Fruit fly (Drosophila melanogaster) whole organism, wandering third instar larva: ENCODE data around the gene Gtpx.

Experiments used
- CG9705 ChIP-seq: fragments of 200-800 bp; sonication (Bioruptor generic); optimal IDR thresholded peaks from 2 replicates; lab custom pipeline; 2018; ENCODE audit warnings: missing biosample characterization, mild to moderate bottlenecking, missing genetic modification characterization
- Dfd ChIP-seq: fragments of >200 bp; optimal IDR thresholded peaks from 2 replicates; lab custom pipeline; 2017; ENCODE audit warnings: missing biosample characterization, missing genetic modification characterization
- HLH106 ChIP-seq: fragments of 200-800 bp; optimal IDR thresholded peaks from 3 replicates; lab custom pipeline; 2019; ENCODE audit warnings: missing biosample characterization, mild to moderate bottlenecking, missing genetic modification characterization, moderate library complexity
- Rel ChIP-seq, 2 experiments: fragments of 200-800 bp; sonication (Bioruptor generic) in 1 of 2; optimal IDR thresholded peaks; 2 replicates in 1 of 2; 3 replicates in 1 of 2; lab custom pipeline; 2016 to 2019; ENCODE audit warnings: mild to moderate bottlenecking in 2 of 2, missing biosample characterization in 2 of 2, missing genetic modification characterization in 2 of 2, moderate library complexity in 1 of 2
- dl ChIP-seq, 2 experiments: fragments of 175-275, 200-275 bp in 1 of 2; fragments of 200-275 bp in 1 of 2; sonication (Bioruptor generic); optimal IDR thresholded peaks; lab custom pipeline; 2018; ENCODE audit warnings: mild to moderate bottlenecking in 2 of 2, missing biosample characterization in 2 of 2, missing genetic modification characterization in 2 of 2, moderate library complexity in 2 of 2; ENCODE audit not compliant: partially characterized antibody in 2 of 2, insufficient read depth in 1 of 2
- dmrt93B ChIP-seq: fragments of 200-800 bp; sonication (Bioruptor generic); optimal IDR thresholded peaks from 2 replicates; lab custom pipeline; 2018; ENCODE audit warnings: missing biosample characterization, mild to moderate bottlenecking, missing genetic modification characterization
- foxo ChIP-seq, 2 experiments: fragments of 200-800 bp; sonication (Bioruptor generic); optimal IDR thresholded peaks; 2 replicates in 1 of 2; 3 replicates in 1 of 2; lab custom pipeline; 2016 to 2017; ENCODE audit warnings: missing biosample characterization in 2 of 2, missing genetic modification characterization in 2 of 2
- psq ChIP-seq: fragments of 200-800 bp; sonication (Bioruptor generic); optimal IDR thresholded peaks from 3 replicates; lab custom pipeline; 2017; ENCODE audit warnings: missing biosample characterization, mild to moderate bottlenecking, missing genetic modification characterization, moderate library complexity
- sage ChIP-seq: fragments of 200-800 bp; sonication (Bioruptor generic); optimal IDR thresholded peaks from 2 replicates; lab custom pipeline; 2016; ENCODE audit warnings: missing biosample characterization, mild to moderate bottlenecking, missing genetic modification characterization
- usp ChIP-seq: fragments of >200 bp; optimal IDR thresholded peaks from 2 replicates; lab custom pipeline; 2017; ENCODE audit warnings: missing biosample characterization, missing genetic modification characterization
- woc ChIP-seq: sonication (Bioruptor generic); optimal IDR thresholded peaks from 2 replicates; lab custom pipeline; 2016; ENCODE audit warnings: missing biosample characterization, mild to moderate bottlenecking, missing genetic modification characterization

- no peak for TF ChIP-seq dmrt93B (GFP tag; lab: Kevin White, UChicago)
- no peak for TF ChIP-seq Dfd
- TF ChIP-seq sage (GFP tag; lab: Kevin White, UChicago): no peak
- TF ChIP-seq foxo (GFP tag; optimal IDR thresholded peaks at IDR 0.05; lab: Kevin White, UChicago): no peak
- TF ChIP-seq psq (GFP tag; lab: Kevin White, UChicago): no peak
- no peak for TF ChIP-seq woc (GFP tag; lab: Kevin White, UChicago)
- TF ChIP-seq dl (GFP tag; optimal IDR thresholded peaks at IDR 0.05; lab: Kevin White, UChicago; ENCODE audit: insufficient read depth in 1 of 2, partially characterized antibody in 2 of 2): no peak
- TF ChIP-seq HLH106 (tag; lab: Kevin White, UChicago): no peak
- no peak for TF ChIP-seq CG9705 (GFP tag; lab: Kevin White, UChicago)
- no peak for TF ChIP-seq Rel (GFP tag; optimal IDR thresholded peaks at IDR 0.05; lab: Kevin White, UChicago)
- no peak for TF ChIP-seq Rel (tag; optimal IDR thresholded peaks at IDR 0.05; lab: Kevin White, UChicago)
- no peak for TF ChIP-seq usp (GFP tag; lab: Kevin White, UChicago)
These were observed 10.8 kb upstream of the Gtpx start, which contains the start of gene Drsl4 for dm6 chr3L:3315288-3315687.
